Worm (Caenorhabditis elegans) whole organism, L1 larva: Measurements from ENCODE around the gene ZK666.15.
A peak's percentile ranks its signal among the peaks of the same experiment; 100 is the strongest.

Experiments used
- C16A3.4 ChIP-seq: fragments of 150-350 bp; optimal IDR thresholded peaks from 2 replicates; lab custom pipeline; 2014; ENCODE audit warnings: missing biosample characterization, missing genetic modification characterization
- C34B4.2 ChIP-seq: sonication (generic microtip); optimal IDR thresholded peaks from 2 replicates; lab custom pipeline; 2017; ENCODE audit warnings: mild to moderate bottlenecking, missing genetic modification characterization, missing compliant biosample characterization
- aha-1 ChIP-seq: fragments of 150-350 bp; optimal IDR thresholded peaks from 2 replicates; lab custom pipeline; 2014; ENCODE audit warnings: missing biosample characterization, missing genetic modification characterization
- alr-1 ChIP-seq: fragments of 200-800 bp; sonication (Bioruptor generic); optimal IDR thresholded peaks from 2 replicates; lab custom pipeline; 2018; ENCODE audit warnings: borderline replicate concordance, mild to moderate bottlenecking, missing genetic modification characterization, missing compliant biosample characterization
- blmp-1 ChIP-seq: fragments of 150-350 bp; optimal IDR thresholded peaks from 2 replicates; lab custom pipeline; 2014; ENCODE audit warnings: missing biosample characterization, missing genetic modification characterization
- ceh-82 ChIP-seq, 3 experiments: fragments of 150-350 bp in 1 of 3; sonication (generic microtip) in 2 of 3; optimal IDR thresholded peaks; 2 replicates each; lab custom pipeline; 2014 to 2017; ENCODE audit warnings: missing biosample characterization in 3 of 3, missing genetic modification characterization in 3 of 3
- ceh-88 ChIP-seq: fragments of 200-800 bp; sonication (Bioruptor generic); IDR thresholded peaks from 2 replicates; pipeline ENCODE4 v1.3.6; 2022; ENCODE audit warnings: missing genetic modification characterization, missing compliant biosample characterization
- ces-1 ChIP-seq: fragments of 150-350 bp; optimal IDR thresholded peaks from 2 replicates; lab custom pipeline; 2014; ENCODE audit warnings: missing biosample characterization, missing genetic modification reagents, missing genetic modification characterization
- dpl-1 ChIP-seq, 3 experiments: fragments of 150-350 bp in 2 of 3; sonication (generic microtip) in 1 of 3; optimal IDR thresholded peaks; 2 replicates each; lab custom pipeline; 2014 to 2017; ENCODE audit warnings: missing biosample characterization in 3 of 3, missing genetic modification characterization in 3 of 3, missing genetic modification reagents in 3 of 3
- dsc-1 ChIP-seq: sonication (generic microtip); optimal IDR thresholded peaks from 2 replicates; lab custom pipeline; 2016; ENCODE audit warnings: mild to moderate bottlenecking, missing genetic modification characterization, missing compliant biosample characterization
- efl-1 ChIP-seq, 4 experiments: fragments of 150-350 bp; optimal IDR thresholded peaks in 3 of 4; peaks in 1 of 4; 1 replicate in 1 of 4; 2 replicates in 3 of 4; lab custom pipeline; 2014; ENCODE audit warnings: missing biosample characterization in 2 of 4, missing genetic modification characterization in 2 of 4, missing genetic modification reagents in 2 of 4
- efl-3 ChIP-seq: fragments of 200-800 bp; sonication (Bioruptor generic); optimal IDR thresholded peaks from 2 replicates; lab custom pipeline; 2018; ENCODE audit warnings: mild to moderate bottlenecking, missing genetic modification characterization, missing compliant biosample characterization
- egl-27 ChIP-seq, 2 experiments: fragments of 150-350 bp in 1 of 2; sonication (generic microtip); optimal IDR thresholded peaks; 3 replicates each; lab custom pipeline; 2017 to 2018; ENCODE audit warnings: missing biosample characterization in 2 of 2, missing genetic modification characterization in 2 of 2, missing genetic modification reagents in 2 of 2
- ets-5 ChIP-seq: fragments of 200-800 bp; sonication (Bioruptor generic); IDR thresholded peaks from 2 replicates; pipeline ENCODE4 v1.3.6; 2022; ENCODE audit warnings: missing genetic modification characterization, missing compliant biosample characterization
- fkh-8 ChIP-seq: sonication (generic microtip); optimal IDR thresholded peaks from 2 replicates; lab custom pipeline; 2016; ENCODE audit warnings: mild to moderate bottlenecking, missing genetic modification characterization, missing compliant biosample characterization
- fos-1 ChIP-seq: fragments of 150-350 bp; optimal IDR thresholded peaks from 2 replicates; lab custom pipeline; 2014; ENCODE audit warnings: missing biosample characterization, missing genetic modification characterization
- hlh-17 ChIP-seq: fragments of 200-800 bp; sonication (Bioruptor generic); optimal IDR thresholded peaks from 2 replicates; lab custom pipeline; 2018; ENCODE audit warnings: missing genetic modification characterization, mild to moderate bottlenecking, missing compliant biosample characterization, moderate library complexity, borderline replicate concordance
- irx-1 ChIP-seq: sonication (generic microtip); optimal IDR thresholded peaks from 2 replicates; lab custom pipeline; 2016; ENCODE audit warnings: missing genetic modification characterization, missing compliant biosample characterization
- isw-1 ChIP-seq: fragments of 200-800 bp; sonication (Bioruptor generic); IDR thresholded peaks from 2 replicates; pipeline ENCODE4 v1.3.6; 2022; ENCODE audit warnings: missing genetic modification characterization, missing compliant biosample characterization
- jun-1 ChIP-seq: fragments of 150-350 bp; optimal IDR thresholded peaks from 2 replicates; lab custom pipeline; 2014; ENCODE audit warnings: missing biosample characterization, missing genetic modification reagents, missing genetic modification characterization
- lin-14 ChIP-seq: fragments of 200-800 bp; sonication (Bioruptor generic); optimal IDR thresholded peaks from 2 replicates; lab custom pipeline; 2018; ENCODE audit warnings: mild to moderate bottlenecking, missing genetic modification characterization, moderate library complexity, missing compliant biosample characterization
- lin-15B ChIP-seq: fragments of 150-350 bp; sonication (generic microtip); optimal IDR thresholded peaks from 3 replicates; lab custom pipeline; 2014; ENCODE audit warnings: missing biosample characterization, missing genetic modification characterization
- lin-35 ChIP-seq, 2 experiments: fragments of 150-350 bp; optimal IDR thresholded peaks; 2 replicates each; lab custom pipeline; 2014; ENCODE audit warnings: missing biosample characterization in 2 of 2, missing genetic modification characterization in 2 of 2, missing genetic modification reagents in 2 of 2
- lin-39 ChIP-seq: fragments of 150-350 bp; optimal IDR thresholded peaks from 2 replicates; lab custom pipeline; 2014; ENCODE audit warnings: missing biosample characterization, missing genetic modification reagents, missing genetic modification characterization
- lir-3 ChIP-seq: sonication (generic microtip); optimal IDR thresholded peaks from 2 replicates; lab custom pipeline; 2016; ENCODE audit warnings: mild to moderate bottlenecking, missing genetic modification characterization, moderate library complexity, missing compliant biosample characterization; ENCODE audit not compliant: poor library complexity
- lsy-2 ChIP-seq, 2 experiments: fragments of 150-350 bp; optimal IDR thresholded peaks; 2 replicates each; lab custom pipeline; 2014; ENCODE audit warnings: missing biosample characterization in 2 of 2, missing genetic modification characterization in 2 of 2
- mab-9 ChIP-seq: fragments of 200-800 bp; sonication (Bioruptor generic); IDR thresholded peaks from 2 replicates; pipeline ENCODE4 v1.3.6; 2022; ENCODE audit warnings: missing genetic modification reagents, missing genetic modification characterization, missing compliant biosample characterization
- mdl-1 ChIP-seq, 2 experiments: fragments of 150-350 bp; optimal IDR thresholded peaks; 2 replicates each; lab custom pipeline; 2014 to 2017; ENCODE audit warnings: missing biosample characterization in 2 of 2, missing genetic modification characterization in 2 of 2, inconsistent platforms in 1 of 2
- mef-2 ChIP-seq: fragments of 150-350 bp; optimal IDR thresholded peaks from 2 replicates; lab custom pipeline; 2014; ENCODE audit warnings: missing biosample characterization, missing genetic modification characterization
- mep-1 ChIP-seq: fragments of 150-350 bp; optimal IDR thresholded peaks from 2 replicates; lab custom pipeline; 2014; ENCODE audit warnings: missing biosample characterization, missing genetic modification characterization
- nhr-11 ChIP-seq: fragments of 150-350 bp; optimal IDR thresholded peaks from 2 replicates; lab custom pipeline; 2014; ENCODE audit warnings: missing biosample characterization, missing genetic modification characterization
- nhr-237 ChIP-seq: fragments of 150-350 bp; optimal IDR thresholded peaks from 2 replicates; lab custom pipeline; 2014; ENCODE audit warnings: missing biosample characterization, missing genetic modification characterization
- nhr-47 ChIP-seq: sonication (generic microtip); optimal IDR thresholded peaks from 2 replicates; lab custom pipeline; 2016; ENCODE audit warnings: mild to moderate bottlenecking, missing genetic modification characterization, moderate library complexity, missing compliant biosample characterization
- nhr-76 ChIP-seq: sonication (generic microtip); optimal IDR thresholded peaks from 2 replicates; lab custom pipeline; 2017; ENCODE audit warnings: missing biosample characterization, missing genetic modification characterization
- nhr-85 ChIP-seq: sonication (generic microtip); peaks from one replicate; lab custom pipeline; 2016; ENCODE audit warnings: missing genetic modification characterization, inconsistent platforms, missing compliant biosample characterization
- pag-3 ChIP-seq: sonication (generic microtip); optimal IDR thresholded peaks from 2 replicates; lab custom pipeline; 2017; ENCODE audit warnings: missing genetic modification characterization, mild to moderate bottlenecking, missing compliant biosample characterization, antibody characterized with exemption, borderline replicate concordance; ENCODE audit not compliant: insufficient read depth
- pax-3 ChIP-seq: fragments of 200-800 bp; sonication (Bioruptor generic); optimal IDR thresholded peaks from 2 replicates; lab custom pipeline; 2018; ENCODE audit warnings: mild to moderate bottlenecking, missing genetic modification characterization, moderate library complexity, missing compliant biosample characterization
- pqm-1 ChIP-seq: sonication (generic microtip); optimal IDR thresholded peaks from 3 replicates; lab custom pipeline; 2017; ENCODE audit warnings: missing biosample characterization, missing genetic modification characterization
- rnt-1 ChIP-seq: sonication (generic microtip); optimal IDR thresholded peaks from 2 replicates; lab custom pipeline; 2016; ENCODE audit warnings: mild to moderate bottlenecking, missing genetic modification characterization, moderate library complexity, missing compliant biosample characterization
- skn-1 ChIP-seq: fragments of 150-350 bp; optimal IDR thresholded peaks from 2 replicates; lab custom pipeline; 2014; ENCODE audit warnings: missing biosample characterization, missing genetic modification characterization
- snu-23 ChIP-seq: sonication (generic microtip); optimal IDR thresholded peaks from 2 replicates; lab custom pipeline; 2016; ENCODE audit warnings: missing genetic modification characterization, missing compliant biosample characterization
- sox-4 ChIP-seq: sonication (generic microtip); optimal IDR thresholded peaks from 2 replicates; lab custom pipeline; 2016; ENCODE audit warnings: missing genetic modification characterization, missing compliant biosample characterization
- sptf-1 ChIP-seq: fragments of 150-350 bp; optimal IDR thresholded peaks from 2 replicates; lab custom pipeline; 2014; ENCODE audit warnings: missing biosample characterization, missing genetic modification characterization
- sup-37 ChIP-seq: fragments of 200-800 bp; sonication (Bioruptor generic); optimal IDR thresholded peaks from 2 replicates; lab custom pipeline; 2018; ENCODE audit warnings: mild to moderate bottlenecking, missing genetic modification characterization, missing compliant biosample characterization
- unc-130 ChIP-seq: fragments of 150-350 bp; optimal IDR thresholded peaks from 2 replicates; lab custom pipeline; 2017; ENCODE audit warnings: missing biosample characterization, missing genetic modification characterization, inconsistent platforms
- unc-62 ChIP-seq: fragments of 150-350 bp; optimal IDR thresholded peaks from 2 replicates; lab custom pipeline; 2014; ENCODE audit warnings: missing biosample characterization, missing genetic modification reagents, missing genetic modification characterization
- unc-98 ChIP-seq: fragments of 200-800 bp; sonication (Bioruptor generic); IDR thresholded peaks from 2 replicates; pipeline ENCODE4 v1.3.6; 2022; ENCODE audit warnings: missing genetic modification characterization, missing compliant biosample characterization
- vab-15 ChIP-seq: sonication (generic microtip); optimal IDR thresholded peaks from 2 replicates; lab custom pipeline; 2017; ENCODE audit warnings: missing genotype, mild to moderate bottlenecking, missing genetic modification characterization, missing compliant biosample characterization
- xbp-1 ChIP-seq: sonication (generic microtip); optimal IDR thresholded peaks from 2 replicates; lab custom pipeline; 2016; ENCODE audit warnings: missing genetic modification characterization, missing compliant biosample characterization
- zip-4 ChIP-seq: fragments of 200-800 bp; sonication (Bioruptor generic); optimal IDR thresholded peaks from 2 replicates; lab custom pipeline; 2018; ENCODE audit warnings: mild to moderate bottlenecking, missing genetic modification characterization, moderate library complexity, missing compliant biosample characterization
- ztf-11 ChIP-seq, 2 experiments: sonication (generic microtip); optimal IDR thresholded peaks; 2 replicates each; lab custom pipeline; 2016 to 2017; ENCODE audit warnings: missing genetic modification characterization in 2 of 2, missing biosample characterization in 1 of 2, missing compliant biosample characterization in 1 of 2
- ztf-4 ChIP-seq: fragments of 150-350 bp; optimal IDR thresholded peaks from 2 replicates; lab custom pipeline; 2014; ENCODE audit warnings: missing biosample characterization, missing genetic modification characterization

ZK666.15 gene

ce11 chrII:10446300-10446699 is 40.5 kb upstream of the ZK666.15 start:
- TF ChIP-seq nhr-47 (tag; lab: Kevin White, UChicago) (peak; percentile 11), C34B4.2 (no peak), aha-1 (tag; lab: Kevin White, UChicago) (no peak), nhr-76 (tag; lab: Kevin White, UChicago) (no peak), snu-23 (GFP tag; lab: Kevin White, UChicago) (peak; percentile 78), alr-1 (no peak), unc-62 (GFP tag; lab: Kevin White, UChicago) (no peak), ceh-88 (no peak), ceh-82 (tag; optimal IDR thresholded peaks at IDR 0.05; lab: Kevin White, UChicago) (no peak), rnt-1 (tag; lab: Kevin White, UChicago) (peak; percentile 51), ztf-4 (peak; percentile 61), irx-1 (no peak), mdl-1 (tag; optimal IDR thresholded peaks at IDR 0.05; lab: Kevin White, UChicago) (peak in 1 of 2 experiments; percentile 80), mab-9 (GFP tag; lab: Robert Waterston, UW) (no peak), sup-37 (no peak), dpl-1 (GFP tag; optimal IDR thresholded peaks at IDR 0.05; lab: Kevin White, UChicago) (peak in 2 of 3 experiments; percentile 6 to 42), ces-1 (GFP tag; lab: Kevin White, UChicago) (no peak), zip-4 (GFP tag; lab: Kevin White, UChicago) (no peak), skn-1 (tag; lab: Kevin White, UChicago) (no peak), lin-15B (tag; lab: Kevin White, UChicago) (no peak), hlh-17 (GFP tag; lab: Kevin White, UChicago) (no peak), unc-130 (tag; lab: Kevin White, UChicago) (peak; percentile 86), nhr-85 (tag; lab: Kevin White, UChicago) (peak; percentile 87), pqm-1 (tag; lab: Kevin White, UChicago) (no peak), jun-1 (tag; lab: Kevin White, UChicago) (no peak), mef-2 (tag; lab: Kevin White, UChicago) (no peak), ets-5 (GFP tag; lab: Robert Waterston, UW) (no peak), lin-14 (peak; percentile 72), xbp-1 (no peak), nhr-11 (tag; lab: Kevin White, UChicago) (no peak), fos-1 (tag; lab: Kevin White, UChicago) (no peak), unc-98 (no peak), efl-3 (GFP tag; lab: Kevin White, UChicago) (no peak), dsc-1 (tag; lab: Kevin White, UChicago) (no peak), lin-39 (tag; lab: Kevin White, UChicago) (no peak), nhr-237 (tag; lab: Kevin White, UChicago) (no peak), pag-3 (tag; lab: Kevin White, UChicago) (peak; percentile 0), lir-3 (tag; lab: Kevin White, UChicago) (peak; percentile 53), vab-15 (tag; lab: Kevin White, UChicago) (no peak), C16A3.4 (tag; lab: Kevin White, UChicago) (peak; percentile 4), fkh-8 (tag; lab: Kevin White, UChicago) (no peak), lin-35 (GFP tag; optimal IDR thresholded peaks at IDR 0.05; lab: Kevin White, UChicago) (peak; percentile 3 to 77), egl-27 (tag; optimal IDR thresholded peaks at IDR 0.05; lab: Kevin White, UChicago) (no peak), pax-3 (tag; lab: Kevin White, UChicago) (no peak), efl-1 (optimal IDR thresholded peaks at IDR 0.05; lab: Kevin White, UChicago) (no peak), efl-1 (GFP tag; optimal IDR thresholded peaks at IDR 0.05 in 1 of 2; lab: Kevin White, UChicago) (peak in 1 of 2 experiments; percentile 50), blmp-1 (tag; lab: Kevin White, UChicago) (peak; percentile 92), sox-4 (tag; lab: Kevin White, UChicago) (no peak), lsy-2 (tag; optimal IDR thresholded peaks at IDR 0.05; lab: Kevin White, UChicago) (peak; percentile 12 to 44), mep-1 (tag; lab: Kevin White, UChicago) (peak; percentile 57), isw-1 (GFP tag; lab: Robert Waterston, UW) (no peak), sptf-1 (tag; lab: Kevin White, UChicago) (no peak), ztf-11 (tag; optimal IDR thresholded peaks at IDR 0.05; lab: Kevin White, UChicago) (no peak)
